Fruit fly (Drosophila melanogaster) whole organism, prepupa: ENCODE data around the gene Sdhaf3.

Source experiments
- CG1621 ChIP-seq: fragments of 200-800 bp; sonication (Bioruptor generic); optimal IDR thresholded peaks from 3 replicates; lab custom pipeline; 2018; ENCODE audit warnings: missing biosample characterization, mild to moderate bottlenecking, missing genetic modification characterization
- CG6854 ChIP-seq: fragments of 200-800 bp; sonication (Bioruptor generic); optimal IDR thresholded peaks from 2 replicates; lab custom pipeline; 2017; ENCODE audit warnings: missing biosample characterization, mild to moderate bottlenecking, missing genetic modification characterization
- CG8319 ChIP-seq: fragments of 200-800 bp; sonication (Bioruptor generic); optimal IDR thresholded peaks from 3 replicates; lab custom pipeline; 2016; ENCODE audit warnings: missing biosample characterization, missing genetic modification characterization
- Hr39 ChIP-seq: fragments of 200-800 bp; sonication (Bioruptor generic); optimal IDR thresholded peaks from 2 replicates; lab custom pipeline; 2016; ENCODE audit warnings: missing biosample characterization, missing genetic modification characterization
- OdsH ChIP-seq: fragments of 200-800 bp; sonication (Bioruptor generic); optimal IDR thresholded peaks from 3 replicates; lab custom pipeline; 2016; ENCODE audit warnings: missing biosample characterization, missing genetic modification characterization
- Sox102F ChIP-seq: fragments of 200-800 bp; sonication (Bioruptor generic); optimal IDR thresholded peaks from 2 replicates; lab custom pipeline; 2016; ENCODE audit warnings: missing biosample characterization, mild to moderate bottlenecking, missing genetic modification characterization
- dsx ChIP-seq: fragments of 200-800 bp; optimal IDR thresholded peaks from 3 replicates; lab custom pipeline; 2019; ENCODE audit warnings: missing biosample characterization, mild to moderate bottlenecking, missing genetic modification characterization, moderate library complexity; ENCODE audit not compliant: poor library complexity, severe bottlenecking

DNA sequence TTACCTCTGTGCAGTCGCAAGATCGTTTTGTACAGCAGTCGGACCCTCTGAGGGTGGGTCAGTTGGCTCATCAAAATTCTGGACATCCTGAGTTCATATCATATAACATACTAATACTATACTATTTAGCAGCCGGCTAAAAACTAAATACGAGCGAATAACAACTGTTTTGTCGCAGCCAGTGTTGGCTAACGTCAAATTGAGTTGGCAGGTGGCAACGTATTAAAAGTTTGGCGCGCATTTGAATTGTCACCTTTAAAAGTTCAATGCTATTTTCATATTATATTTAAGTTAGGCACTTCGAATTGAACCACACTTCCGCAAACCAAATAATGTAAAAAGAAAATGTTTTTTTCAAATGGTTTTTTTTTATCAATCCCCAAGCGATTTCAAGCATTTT, at the start of gene Sdhaf3:
- TF ChIP-seq CG1621 (tag; lab: Kevin White, UChicago): no peak
- no peak for TF ChIP-seq OdsH
- TF ChIP-seq CG6854 (GFP tag; lab: Kevin White, UChicago): no peak
- TF ChIP-seq dsx (GFP tag; lab: Kevin White, UChicago): no peak
- no peak for TF ChIP-seq CG8319 (GFP tag; lab: Kevin White, UChicago)
- TF ChIP-seq Sox102F (GFP tag; lab: Kevin White, UChicago): no peak
- TF ChIP-seq Hr39 (GFP tag; lab: Kevin White, UChicago): no peak
